Worm (Caenorhabditis elegans) whole organism, L1 larva: ENCODE results near the gene F46E10.18.

Experiments
- C34B4.2 ChIP-seq: sonication (generic microtip); optimal IDR thresholded peaks from 2 replicates; lab custom pipeline; 2017; ENCODE audit warnings: mild to moderate bottlenecking, missing genetic modification characterization, missing compliant biosample characterization
- Y116A8C.19 ChIP-seq: sonication (generic microtip); optimal IDR thresholded peaks from 2 replicates; lab custom pipeline; 2016; ENCODE audit warnings: missing compliant biosample characterization, missing genetic modification characterization, borderline replicate concordance
- aha-1 ChIP-seq: fragments of 150-350 bp; optimal IDR thresholded peaks from 2 replicates; lab custom pipeline; 2014; ENCODE audit warnings: missing biosample characterization, missing genetic modification characterization
- ceh-90 ChIP-seq: sonication (generic microtip); optimal IDR thresholded peaks from 2 replicates; lab custom pipeline; 2016; ENCODE audit warnings: missing genetic modification characterization, missing compliant biosample characterization
- efl-1 ChIP-seq, 4 experiments: fragments of 150-350 bp; optimal IDR thresholded peaks in 3 of 4; peaks in 1 of 4; 1 replicate in 1 of 4; 2 replicates in 3 of 4; lab custom pipeline; 2014; ENCODE audit warnings: missing biosample characterization in 2 of 4, missing genetic modification characterization in 2 of 4, missing genetic modification reagents in 2 of 4
- elt-2 ChIP-seq: sonication (generic microtip); optimal IDR thresholded peaks from 2 replicates; lab custom pipeline; 2016; ENCODE audit warnings: missing genetic modification characterization, mild to moderate bottlenecking, inconsistent platforms, missing compliant biosample characterization, missing genetic modification reagents
- elt-3 ChIP-seq, 6 experiments: fragments of 150-350 bp in 1 of 6; sonication (generic microtip); optimal IDR thresholded peaks; 2 replicates each; lab custom pipeline; 2017 to 2018; ENCODE audit warnings: missing biosample characterization in 6 of 6, missing genetic modification characterization in 6 of 6, inconsistent platforms in 1 of 6
- fkh-8 ChIP-seq: sonication (generic microtip); optimal IDR thresholded peaks from 2 replicates; lab custom pipeline; 2016; ENCODE audit warnings: mild to moderate bottlenecking, missing genetic modification characterization, missing compliant biosample characterization
- grh-1 ChIP-seq: fragments of 200-800 bp; sonication (Bioruptor generic); IDR thresholded peaks from 2 replicates; pipeline ENCODE4 v1.3.6; 2022; ENCODE audit warnings: missing genetic modification reagents, missing genetic modification characterization, missing compliant biosample characterization
- hpl-2 ChIP-seq: fragments of 150-350 bp; optimal IDR thresholded peaks from 2 replicates; lab custom pipeline; 2014; ENCODE audit warnings: missing biosample characterization, missing genetic modification reagents, missing genetic modification characterization
- lin-14 ChIP-seq: fragments of 200-800 bp; sonication (Bioruptor generic); optimal IDR thresholded peaks from 2 replicates; lab custom pipeline; 2018; ENCODE audit warnings: mild to moderate bottlenecking, missing genetic modification characterization, moderate library complexity, missing compliant biosample characterization
- lin-35 ChIP-seq, 2 experiments: fragments of 150-350 bp; optimal IDR thresholded peaks; 2 replicates each; lab custom pipeline; 2014; ENCODE audit warnings: missing biosample characterization in 2 of 2, missing genetic modification characterization in 2 of 2, missing genetic modification reagents in 2 of 2
- mab-9 ChIP-seq: fragments of 200-800 bp; sonication (Bioruptor generic); IDR thresholded peaks from 2 replicates; pipeline ENCODE4 v1.3.6; 2022; ENCODE audit warnings: missing genetic modification reagents, missing genetic modification characterization, missing compliant biosample characterization
- mdl-1 ChIP-seq, 2 experiments: fragments of 150-350 bp; optimal IDR thresholded peaks; 2 replicates each; lab custom pipeline; 2014 to 2017; ENCODE audit warnings: missing biosample characterization in 2 of 2, missing genetic modification characterization in 2 of 2, inconsistent platforms in 1 of 2
- mef-2 ChIP-seq: fragments of 150-350 bp; optimal IDR thresholded peaks from 2 replicates; lab custom pipeline; 2014; ENCODE audit warnings: missing biosample characterization, missing genetic modification characterization
- mep-1 ChIP-seq: fragments of 150-350 bp; optimal IDR thresholded peaks from 2 replicates; lab custom pipeline; 2014; ENCODE audit warnings: missing biosample characterization, missing genetic modification characterization
- nhr-11 ChIP-seq: fragments of 150-350 bp; optimal IDR thresholded peaks from 2 replicates; lab custom pipeline; 2014; ENCODE audit warnings: missing biosample characterization, missing genetic modification characterization
- nhr-20 ChIP-seq: sonication (generic microtip); optimal IDR thresholded peaks from 2 replicates; lab custom pipeline; 2016; ENCODE audit warnings: mild to moderate bottlenecking, missing genetic modification characterization, missing compliant biosample characterization
- nhr-237 ChIP-seq: fragments of 150-350 bp; optimal IDR thresholded peaks from 2 replicates; lab custom pipeline; 2014; ENCODE audit warnings: missing biosample characterization, missing genetic modification characterization
- nhr-28 ChIP-seq: fragments of 150-350 bp; optimal IDR thresholded peaks from 2 replicates; lab custom pipeline; 2014; ENCODE audit warnings: missing biosample characterization, missing genetic modification characterization
- nhr-76 ChIP-seq: sonication (generic microtip); optimal IDR thresholded peaks from 2 replicates; lab custom pipeline; 2017; ENCODE audit warnings: missing biosample characterization, missing genetic modification characterization
- nhr-77 ChIP-seq: fragments of 150-350 bp; optimal IDR thresholded peaks from 2 replicates; lab custom pipeline; 2014; ENCODE audit warnings: missing biosample characterization, missing genetic modification characterization
- nhr-84 ChIP-seq: sonication (generic microtip); optimal IDR thresholded peaks from 2 replicates; lab custom pipeline; 2017; ENCODE audit warnings: missing biosample characterization, missing genetic modification characterization
- nhr-85 ChIP-seq: sonication (generic microtip); peaks from one replicate; lab custom pipeline; 2016; ENCODE audit warnings: missing genetic modification characterization, inconsistent platforms, missing compliant biosample characterization
- nhr-90 ChIP-seq: sonication (generic microtip); optimal IDR thresholded peaks from 2 replicates; lab custom pipeline; 2016; ENCODE audit warnings: mild to moderate bottlenecking, missing genetic modification characterization, missing compliant biosample characterization; ENCODE audit not compliant: poor library complexity
- pax-3 ChIP-seq: fragments of 200-800 bp; sonication (Bioruptor generic); optimal IDR thresholded peaks from 2 replicates; lab custom pipeline; 2018; ENCODE audit warnings: mild to moderate bottlenecking, missing genetic modification characterization, moderate library complexity, missing compliant biosample characterization
- rnt-1 ChIP-seq: sonication (generic microtip); optimal IDR thresholded peaks from 2 replicates; lab custom pipeline; 2016; ENCODE audit warnings: mild to moderate bottlenecking, missing genetic modification characterization, moderate library complexity, missing compliant biosample characterization
- skn-1 ChIP-seq: fragments of 150-350 bp; optimal IDR thresholded peaks from 2 replicates; lab custom pipeline; 2014; ENCODE audit warnings: missing biosample characterization, missing genetic modification characterization
- snpc-4 ChIP-seq: fragments of 150-350 bp; optimal IDR thresholded peaks from 2 replicates; lab custom pipeline; 2014; ENCODE audit warnings: missing biosample characterization, missing genetic modification characterization
- snu-23 ChIP-seq: sonication (generic microtip); optimal IDR thresholded peaks from 2 replicates; lab custom pipeline; 2016; ENCODE audit warnings: missing genetic modification characterization, missing compliant biosample characterization
- sox-4 ChIP-seq: sonication (generic microtip); optimal IDR thresholded peaks from 2 replicates; lab custom pipeline; 2016; ENCODE audit warnings: missing genetic modification characterization, missing compliant biosample characterization
- swsn-7 ChIP-seq: sonication (generic microtip); optimal IDR thresholded peaks from 2 replicates; lab custom pipeline; 2016; ENCODE audit warnings: missing genetic modification characterization, missing compliant biosample characterization
- tbx-2 ChIP-seq: sonication (generic microtip); optimal IDR thresholded peaks from 2 replicates; lab custom pipeline; 2016; ENCODE audit warnings: missing genetic modification characterization, missing compliant biosample characterization
- tlp-1 ChIP-seq: fragments of 150-350 bp; optimal IDR thresholded peaks from 2 replicates; lab custom pipeline; 2014; ENCODE audit warnings: missing biosample characterization, missing genetic modification characterization
- unc-130 ChIP-seq: fragments of 150-350 bp; optimal IDR thresholded peaks from 2 replicates; lab custom pipeline; 2017; ENCODE audit warnings: missing biosample characterization, missing genetic modification characterization, inconsistent platforms
- unc-62 ChIP-seq: fragments of 150-350 bp; optimal IDR thresholded peaks from 2 replicates; lab custom pipeline; 2014; ENCODE audit warnings: missing biosample characterization, missing genetic modification reagents, missing genetic modification characterization
- vab-15 ChIP-seq: sonication (generic microtip); optimal IDR thresholded peaks from 2 replicates; lab custom pipeline; 2017; ENCODE audit warnings: missing genotype, mild to moderate bottlenecking, missing genetic modification characterization, missing compliant biosample characterization
- zag-1 ChIP-seq: fragments of 150-350 bp; optimal IDR thresholded peaks from 2 replicates; lab custom pipeline; 2014; ENCODE audit warnings: missing biosample characterization, missing genetic modification characterization
- zip-4 ChIP-seq: fragments of 200-800 bp; sonication (Bioruptor generic); optimal IDR thresholded peaks from 2 replicates; lab custom pipeline; 2018; ENCODE audit warnings: mild to moderate bottlenecking, missing genetic modification characterization, moderate library complexity, missing compliant biosample characterization
- ztf-4 ChIP-seq: fragments of 150-350 bp; optimal IDR thresholded peaks from 2 replicates; lab custom pipeline; 2014; ENCODE audit warnings: missing biosample characterization, missing genetic modification characterization

Gene F46E10.18

ce11 chrV:6551707-6552390 lies 31.0 kb downstream of the F46E10.18 start, which contains the start of gene twk-10 (continued):
- TF ChIP-seq elt-3 (tag; optimal IDR thresholded peaks at IDR 0.05; lab: Kevin White, UChicago) (peak in 1 of 6 experiments; percentile 10), snu-23 (GFP tag; lab: Kevin White, UChicago) (peak; percentile 42), nhr-237 (tag; lab: Kevin White, UChicago) (no peak), nhr-90 (tag; lab: Kevin White, UChicago) (peak; percentile 42), skn-1 (no peak), nhr-20 (tag; lab: Kevin White, UChicago) (peak; percentile 47), nhr-28 (no peak), ceh-90 (tag; lab: Kevin White, UChicago) (no peak), sox-4 (tag; lab: Kevin White, UChicago) (no peak), swsn-7 (tag; lab: Kevin White, UChicago) (peak; percentile 24), unc-130 (tag; lab: Kevin White, UChicago) (no peak), snpc-4 (tag; lab: Kevin White, UChicago) (no peak), zag-1 (tag; lab: Kevin White, UChicago) (no peak), elt-2 (tag; lab: Kevin White, UChicago) (no peak), mab-9 (GFP tag; lab: Robert Waterston, UW) (no peak), mdl-1 (tag; optimal IDR thresholded peaks at IDR 0.05; lab: Kevin White, UChicago) (peak in 1 of 2 experiments; percentile 42), lin-14 (GFP tag; lab: Kevin White, UChicago) (peak; percentile 17), unc-62 (no peak), lin-35 (GFP tag; optimal IDR thresholded peaks at IDR 0.05; lab: Kevin White, UChicago) (peak; percentile 21 to 48), mep-1 (tag; lab: Kevin White, UChicago) (peak; percentile 52), grh-1 (GFP tag; lab: Robert Waterston, UW) (no peak)
- TF ChIP-seq, all 84 proteins: peak for 18

ce11 chrV:6554308-6554707 lies 33.5 kb downstream of the F46E10.18 start, which contains the start of gene K04A8.19:
Gene K04A8.19, minus strand, starts transcription at chrV:6554408.
- no peak for TF ChIP-seq nhr-11 (tag; lab: Kevin White, UChicago)
- TF ChIP-seq snpc-4 (tag; lab: Kevin White, UChicago) = no peak
- no peak for TF ChIP-seq C34B4.2 (tag; lab: Kevin White, UChicago)
- no peak for TF ChIP-seq zip-4
- TF ChIP-seq rnt-1 (tag; lab: Kevin White, UChicago) = no peak
- TF ChIP-seq mef-2 (tag; lab: Kevin White, UChicago) = no peak
- no peak for TF ChIP-seq nhr-77
- TF ChIP-seq nhr-90 (tag; lab: Kevin White, UChicago) = no peak
- TF ChIP-seq nhr-85 (tag; lab: Kevin White, UChicago) = no peak
- no peak for TF ChIP-seq vab-15 (tag; lab: Kevin White, UChicago)
- TF ChIP-seq ztf-4 (tag; lab: Kevin White, UChicago) = no peak
- TF ChIP-seq pax-3 (tag; lab: Kevin White, UChicago) = no peak
- TF ChIP-seq, all 84 proteins: peak for 0

- TF ChIP-seq tbx-2 (tag; lab: Kevin White, UChicago) = no peak
- no peak for TF ChIP-seq Y116A8C.19 (tag; lab: Kevin White, UChicago)
- no peak for TF ChIP-seq hpl-2 (GFP tag; lab: Kevin White, UChicago)
- no peak for TF ChIP-seq tlp-1 (tag; lab: Kevin White, UChicago)
- TF ChIP-seq fkh-8 (tag; lab: Kevin White, UChicago) = no peak
- TF ChIP-seq aha-1 (tag; lab: Kevin White, UChicago) = no peak
- TF ChIP-seq grh-1 (GFP tag; lab: Robert Waterston, UW) = no peak
- no peak for TF ChIP-seq zag-1 (tag; lab: Kevin White, UChicago)
- TF ChIP-seq efl-1 (optimal IDR thresholded peaks at IDR 0.05; lab: Kevin White, UChicago) = no peak
- no peak for TF ChIP-seq efl-1 (GFP tag; optimal IDR thresholded peaks at IDR 0.05 in 1 of 2; lab: Kevin White, UChicago)
- no peak for TF ChIP-seq vab-15 (tag; lab: Kevin White, UChicago)
- TF ChIP-seq nhr-76 = no peak
- no peak for TF ChIP-seq snpc-4 (tag; lab: Kevin White, UChicago)
- TF ChIP-seq nhr-84 = no peak
Observed at ce11 chrV:6557035-6557434, 36.2 kb downstream of the F46E10.18 start, which contains the start of gene spp-27. Gene spp-27, minus strand, starts transcription at chrV:6557135.
